Fruit fly (Drosophila melanogaster) Kc167 (cell line): ENCODE data around the gene CG17154.

Experiments
- Sin3A ChIP-seq: fragments of >200 bp; optimal IDR thresholded peaks from 2 replicates; lab custom pipeline; 2018; ENCODE audit warnings: missing external identifiers
- h ChIP-seq: fragments of >200 bp; optimal IDR thresholded peaks from 3 replicates; lab custom pipeline; 2018; ENCODE audit warnings: missing external identifiers
- psq ChIP-seq: fragments of >200 bp; optimal IDR thresholded peaks from 2 replicates; lab custom pipeline; 2017; ENCODE audit warnings: missing external identifiers
- ttk ChIP-seq: sonication (Bioruptor generic); optimal IDR thresholded peaks from 2 replicates; lab custom pipeline; 2017; ENCODE audit warnings: missing external identifiers

DNA sequence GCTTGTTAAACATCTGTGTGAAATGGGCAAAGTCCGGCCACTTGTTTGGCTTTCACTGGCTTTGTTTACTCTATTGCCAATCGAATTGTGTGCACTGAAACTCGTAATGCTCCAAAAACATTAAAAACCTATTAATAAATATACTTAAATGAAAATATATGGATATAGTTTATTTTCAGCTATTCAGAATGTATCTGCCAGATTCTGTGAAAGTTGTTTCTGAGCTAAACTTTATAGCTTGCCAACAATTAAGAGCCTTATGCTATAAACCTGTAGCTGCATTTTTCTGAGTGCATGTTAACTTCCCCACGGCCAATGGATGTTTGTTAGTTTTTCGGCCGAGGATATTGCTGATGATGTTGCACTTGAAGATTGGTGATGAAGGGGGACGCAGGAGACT, 28.3 kb upstream of the CG17154 start:
- TF ChIP-seq h, result no peak
- TF ChIP-seq ttk (lab: Kevin White, UChicago), result no peak
- TF ChIP-seq Sin3A (lab: Kevin White, UChicago), result no peak
- no peak for TF ChIP-seq psq
